Worm (Caenorhabditis elegans) whole organism, L4/young adult: ENCODE data around the gene Y45G5AM.5.
A peak's percentile ranks its signal among the peaks of the same experiment; 100 is the strongest.

Experiments used
- W03F9.2 ChIP-seq: fragments of 150-350 bp; optimal IDR thresholded peaks from 2 replicates; lab custom pipeline; 2014; ENCODE audit warnings: missing biosample characterization, missing genetic modification characterization
- dao-5 ChIP-seq: sonication (generic microtip); optimal IDR thresholded peaks from 2 replicates; lab custom pipeline; 2016; ENCODE audit warnings: missing genotype, missing genetic modification characterization, moderate library complexity, missing compliant biosample characterization
- him-1 ChIP-seq: sonication (generic microtip); optimal IDR thresholded peaks from 2 replicates; lab custom pipeline; 2016; ENCODE audit warnings: missing genotype, missing genetic modification reagents, missing genetic modification characterization, missing compliant biosample characterization

The Y45G5AM.5 gene

DNA sequence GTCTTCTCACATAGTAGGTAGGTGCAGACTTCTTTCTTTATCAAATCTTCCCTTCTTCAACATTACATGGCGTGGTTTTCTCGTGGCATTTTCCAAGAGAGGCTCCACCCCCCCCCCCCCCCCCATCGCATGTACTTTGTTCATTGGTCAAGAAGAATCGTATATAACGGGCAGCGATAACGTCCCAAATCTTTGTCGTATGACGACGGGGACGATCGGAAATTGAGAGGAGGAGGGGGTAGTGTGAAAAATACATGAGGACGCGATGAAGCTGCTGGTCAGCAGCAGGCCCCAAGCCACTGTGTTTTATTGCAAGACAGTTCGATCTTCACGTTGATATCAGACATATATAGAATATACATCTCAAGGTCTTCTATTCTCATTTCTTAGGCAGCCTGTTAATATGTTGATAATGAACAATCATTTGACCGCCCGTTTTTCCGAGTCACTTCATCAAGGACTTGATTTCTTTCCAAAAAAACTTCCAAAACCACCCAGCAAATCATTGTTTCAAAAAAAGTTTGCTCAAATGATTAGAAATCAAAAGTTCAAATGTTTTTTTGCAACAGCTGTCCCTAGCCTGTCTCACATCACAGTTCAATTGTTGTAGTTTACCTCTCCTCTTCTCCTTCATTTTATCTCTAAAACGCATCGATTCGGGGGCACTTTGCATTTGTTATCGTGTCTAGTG is 26.4 kb downstream of the Y45G5AM.5 start:
- TF ChIP-seq dao-5, result no peak

DNA sequence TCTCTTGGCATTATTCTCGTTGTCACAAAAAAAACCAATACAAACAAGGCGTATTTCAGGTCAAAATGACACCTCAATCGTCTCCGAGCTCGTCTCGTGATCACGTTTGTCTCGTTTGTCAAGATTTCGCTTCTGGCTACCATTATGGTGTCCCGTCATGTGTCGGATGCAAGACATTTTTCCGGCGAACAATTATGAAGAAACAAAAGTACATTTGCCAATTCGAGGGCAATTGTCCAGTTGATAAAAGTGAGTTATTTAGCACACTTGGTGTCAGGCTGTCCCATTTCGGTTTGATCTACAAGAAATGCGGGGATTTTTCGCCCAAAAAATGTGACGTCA is 26.9 kb downstream of the Y45G5AM.5 start, which contains the start of gene nhr-114:
Gene nhr-114 (plus strand): TSS at position 59 of the 342 bp plus-strand sequence.
- TF ChIP-seq dao-5 (no peak), him-1 (no peak), W03F9.2 (tag; lab: Kevin White, UChicago) (no peak)

DNA sequence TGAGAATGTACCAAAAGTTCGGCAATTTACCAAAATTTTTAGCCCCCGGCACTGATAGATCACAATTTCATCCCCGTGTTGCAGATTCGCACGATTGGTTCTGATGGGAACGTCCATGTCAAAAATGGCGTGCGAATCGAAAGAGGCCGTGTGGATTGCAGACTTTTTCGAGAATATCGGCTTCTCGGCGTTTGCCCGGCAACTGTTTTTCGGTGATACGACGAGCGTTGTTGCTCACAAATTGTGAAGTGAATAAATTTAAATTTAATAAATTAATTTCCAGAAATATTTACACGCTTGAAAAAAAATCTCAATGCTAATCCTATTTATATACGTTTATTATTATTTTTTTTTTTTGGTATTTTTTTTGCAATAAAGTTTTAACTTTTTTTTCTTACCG is 29.4 kb downstream of the Y45G5AM.5 start:
- TF ChIP-seq him-1 (no peak), dao-5 (no peak), W03F9.2 (tag; lab: Kevin White, UChicago) (no peak)

DNA sequence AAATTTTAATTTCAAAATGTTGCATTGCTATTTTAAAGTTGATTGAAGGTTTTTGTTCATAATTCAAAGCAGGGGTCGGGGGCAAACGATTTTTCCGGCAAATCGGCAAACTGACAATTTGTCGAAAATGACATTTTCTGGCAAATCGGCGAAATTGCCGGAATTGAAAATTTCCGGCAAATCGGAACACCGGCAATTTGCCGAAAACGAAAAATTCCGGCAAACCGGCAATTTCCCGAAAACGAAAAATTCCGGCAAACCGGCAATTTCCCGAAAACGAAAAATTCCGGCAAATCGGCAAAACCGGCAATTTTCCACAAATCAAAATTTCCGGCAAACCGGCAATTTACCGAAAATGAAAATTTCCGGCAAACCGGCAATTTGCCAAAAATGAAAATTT is 30.0 kb downstream of the Y45G5AM.5 start:
- TF ChIP-seq dao-5 (no peak), him-1 (no peak)

DNA sequence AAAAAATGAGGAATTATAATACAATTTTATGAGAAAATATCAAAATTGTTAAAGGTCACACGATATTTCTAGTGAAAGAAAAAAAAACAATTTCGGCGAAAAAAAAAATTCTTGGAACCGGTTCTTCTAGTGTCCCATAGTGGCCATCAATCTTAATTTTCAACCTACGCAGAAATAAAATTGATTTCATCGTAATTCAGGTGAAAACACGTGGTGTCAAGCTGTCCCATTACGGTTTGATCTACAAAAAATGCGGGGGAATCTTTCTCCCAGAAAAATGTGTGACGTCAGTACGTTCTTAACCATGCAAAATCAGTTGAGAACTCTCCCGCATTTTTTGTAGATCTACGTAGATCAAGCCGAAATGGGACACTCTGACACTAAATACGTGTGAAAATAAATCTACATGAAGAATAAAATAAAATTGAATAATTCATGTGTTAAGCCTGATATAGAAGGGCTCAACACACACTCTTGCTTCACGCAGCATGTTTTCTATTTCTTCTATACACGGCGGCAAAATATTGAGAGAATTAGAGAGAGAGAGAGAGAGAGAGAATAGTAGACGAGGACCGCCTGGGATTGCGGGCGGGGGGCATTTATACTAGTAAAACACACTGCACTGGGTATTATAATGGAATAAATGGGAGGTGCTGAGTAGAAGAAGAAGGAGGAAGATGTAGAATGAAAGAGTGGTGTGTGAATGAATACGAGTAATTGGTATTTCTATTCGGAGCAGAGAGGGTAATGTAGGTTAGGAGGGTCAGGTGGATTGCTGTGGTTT is 32.7 kb downstream of the Y45G5AM.5 start:
- TF ChIP-seq dao-5 (no peak), W03F9.2 (tag; lab: Kevin White, UChicago) (no peak), him-1 (no peak)

DNA sequence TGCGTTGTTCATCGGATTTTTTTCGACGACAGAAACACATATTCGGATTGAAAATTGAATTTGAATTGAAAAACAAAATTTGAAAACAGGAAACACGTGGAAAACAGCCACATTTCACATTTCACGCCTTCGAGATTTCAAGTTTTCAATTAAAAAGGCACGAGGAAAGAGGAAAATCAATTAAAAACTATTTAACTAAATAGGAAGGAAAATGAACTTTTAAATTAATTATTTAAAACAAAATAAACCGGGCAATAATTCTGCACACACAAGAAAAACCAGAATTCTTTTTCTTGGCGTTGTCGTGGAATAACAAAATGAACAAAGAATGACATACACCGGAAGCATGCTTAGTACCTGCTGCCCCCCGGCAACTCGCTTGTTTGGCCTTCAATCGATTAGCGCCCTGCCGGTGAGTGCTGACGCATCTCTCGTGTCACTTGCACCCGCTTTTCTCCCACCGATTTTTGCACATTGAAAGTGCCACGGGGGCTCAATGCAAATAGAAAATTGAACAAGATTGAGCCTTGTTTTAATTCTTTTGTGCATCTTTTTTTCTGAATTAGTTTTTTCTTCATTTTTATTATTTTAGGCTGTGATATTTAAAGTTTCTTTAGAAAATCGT is 34.5 kb downstream of the Y45G5AM.5 start, which contains the start of gene Y45G5AM.9:
Gene Y45G5AM.9 (minus strand): TSS at position 51 of the 625 bp plus-strand sequence.
- no peak for TF ChIP-seq W03F9.2 (tag; lab: Kevin White, UChicago)
- peak; percentile 43 for TF ChIP-seq him-1

DNA sequence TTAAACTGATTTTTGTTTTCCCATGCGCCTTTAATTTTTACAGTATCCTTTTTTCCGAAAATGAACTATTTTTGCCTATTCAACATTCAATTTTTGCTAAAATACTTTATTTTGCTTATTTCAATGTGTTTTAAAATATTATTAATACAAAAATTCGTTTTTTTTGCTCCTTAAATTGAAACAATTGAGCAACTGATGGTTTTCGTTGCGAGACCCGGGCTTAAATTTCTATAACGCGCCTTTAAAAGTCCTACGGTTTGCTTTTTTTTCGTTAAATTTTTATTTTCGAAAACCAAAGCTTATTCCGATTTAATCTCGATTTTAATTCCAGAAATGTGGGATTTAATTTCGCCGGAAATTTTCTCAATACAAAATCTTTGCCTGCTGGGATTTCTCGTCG is 35.1 kb downstream of the Y45G5AM.5 start, which contains the start of gene algn-5:
Gene algn-5 (plus strand): TSS at position 295 of the 400 bp plus-strand sequence.
- TF ChIP-seq dao-5 (no peak), W03F9.2 (tag; lab: Kevin White, UChicago) (no peak), him-1 (no peak)

DNA sequence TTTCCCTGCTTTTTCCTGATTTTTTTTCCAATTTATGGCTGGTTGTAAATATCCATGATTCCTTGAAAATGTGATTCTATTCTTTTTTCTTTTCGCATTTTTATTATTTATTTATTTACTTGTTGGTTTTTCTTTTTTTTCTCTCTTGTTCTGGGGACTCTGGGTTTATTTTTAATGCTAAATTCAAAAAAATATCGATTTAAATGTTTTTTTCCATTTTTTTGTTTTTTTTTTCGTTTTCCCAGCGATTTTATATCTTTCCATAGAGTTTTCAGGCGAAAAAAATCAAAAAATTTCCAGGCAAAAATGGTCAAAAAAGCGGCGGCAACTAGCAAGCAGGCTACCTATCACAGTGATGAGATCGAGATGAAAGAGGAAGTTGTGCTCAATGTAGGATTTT is 39.0 kb downstream of the Y45G5AM.5 start, which contains the start of gene rpac-40:
Gene rpac-40 (plus strand): TSS at position 301 of the 400 bp plus-strand sequence.
- TF ChIP-seq dao-5 (no peak), him-1 (no peak), W03F9.2 (tag; lab: Kevin White, UChicago) (no peak)

DNA sequence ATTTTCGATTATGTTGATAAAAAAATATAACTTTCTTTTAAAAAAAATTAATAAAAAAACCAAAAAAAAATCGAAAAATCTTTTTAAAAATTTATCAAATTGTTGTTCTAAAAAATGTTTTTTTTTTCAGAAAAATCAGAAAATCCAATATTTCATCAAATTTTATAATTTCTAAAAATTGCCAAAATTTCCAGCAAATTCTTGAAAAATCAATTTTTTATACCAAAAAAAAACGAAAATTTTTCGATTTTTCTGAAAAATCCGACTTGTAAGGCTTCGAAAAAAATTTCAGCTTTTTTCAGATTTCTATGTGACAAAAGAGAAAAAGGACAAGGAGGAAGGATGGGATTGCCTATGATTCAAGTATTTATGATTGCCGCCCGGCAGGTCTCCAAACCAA is 44.2 kb downstream of the Y45G5AM.5 start, which contains the start of gene H43I07.1:
Gene H43I07.1 (plus strand): TSS at position 301 of the 400 bp plus-strand sequence.
- TF ChIP-seq dao-5 (no peak), him-1 (no peak), W03F9.2 (tag; lab: Kevin White, UChicago) (no peak)
